Worm (Caenorhabditis elegans): Measurements from ENCODE around the gene K08E7.6.

K08E7.6 gene

ce11 chrIV:12581046-12581445, at the start of gene K08E7.6:
TSS of gene K08E7.6 (minus strand) at chrIV:12581146.
- TF ChIP-seq ceh-39 (tag; optimal IDR thresholded peaks at IDR 0.05), result no peak
- TF ChIP-seq nhr-28 (tag; optimal IDR thresholded peaks at IDR 0.05), result no peak
- no peak for TF ChIP-seq ceh-43 (GFP tag; optimal IDR thresholded peaks at IDR 0.05)
- TF ChIP-seq unc-39 (tag; optimal IDR thresholded peaks at IDR 0.05), result no peak

DNA sequence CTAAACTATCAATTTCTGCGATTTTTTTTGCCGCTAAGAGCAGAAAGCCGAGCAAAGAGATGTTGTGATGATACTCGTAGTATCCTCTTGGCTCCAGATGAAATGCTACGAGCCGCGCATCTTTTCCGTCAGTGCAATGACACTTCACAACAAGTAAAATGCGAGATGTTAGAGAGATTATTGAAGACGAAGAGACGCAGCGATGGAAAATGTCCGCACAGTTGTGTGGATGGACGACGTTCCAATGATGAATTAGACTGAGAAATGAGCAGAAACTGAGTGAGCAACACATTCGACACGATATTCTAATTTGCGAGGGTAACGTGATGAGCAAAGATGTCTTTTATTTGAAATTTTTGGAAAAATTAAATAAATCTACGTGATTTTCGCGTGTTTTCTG, 40.0 kb upstream of the K08E7.6 start:
- no peak for TF ChIP-seq ces-1 (GFP tag; optimal IDR thresholded peaks at IDR 0.05)
- TF ChIP-seq ceh-43 (GFP tag; optimal IDR thresholded peaks at IDR 0.05), result no peak
- TF ChIP-seq unc-62 (GFP tag; optimal IDR thresholded peaks at IDR 0.05), result peak; percentile 54
- peak; percentile 84 for TF ChIP-seq hlh-1 (tag; optimal IDR thresholded peaks at IDR 0.05)

ce11 chrIV:12618877-12619276, 37.9 kb upstream of the K08E7.6 start:
- TF ChIP-seq blmp-1 (tag; optimal IDR thresholded peaks at IDR 0.05) (no peak), ces-1 (GFP tag; optimal IDR thresholded peaks at IDR 0.05) (no peak), lsy-2 (tag; optimal IDR thresholded peaks at IDR 0.05) (no peak), ceh-43 (GFP tag; optimal IDR thresholded peaks at IDR 0.05) (no peak), lin-13 (tag; optimal IDR thresholded peaks at IDR 0.05) (no peak), cnd-1 (tag; optimal IDR thresholded peaks at IDR 0.05) (no peak), mep-1 (tag; optimal IDR thresholded peaks at IDR 0.05) (no peak), ceh-39 (tag; optimal IDR thresholded peaks at IDR 0.05) (no peak), nhr-2 (tag; optimal IDR thresholded peaks at IDR 0.05) (no peak), mab-5 (tag; optimal IDR thresholded peaks at IDR 0.05) (no peak), unc-62 (GFP tag; optimal IDR thresholded peaks at IDR 0.05) (no peak)

DNA sequence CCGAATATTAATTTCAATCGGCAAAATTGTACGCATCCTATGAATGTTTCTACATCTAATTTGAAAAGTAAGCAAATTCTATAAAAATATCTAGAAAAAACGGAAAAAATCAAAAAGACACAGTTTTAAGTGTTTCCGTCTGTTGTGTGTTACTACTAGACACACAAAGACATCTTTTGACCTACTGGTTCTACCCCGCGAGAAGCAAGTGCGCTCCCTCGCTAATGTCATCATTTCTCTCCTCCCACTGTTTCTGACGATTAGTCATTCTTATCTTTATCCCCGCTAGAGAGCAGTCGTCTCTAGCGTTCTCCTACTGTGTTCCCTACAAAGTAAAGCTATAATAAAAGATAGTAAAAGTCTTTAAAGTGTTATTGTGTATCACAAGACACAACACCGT, 37.0 kb upstream of the K08E7.6 start:
- no peak for TF ChIP-seq sem-2 (GFP tag; optimal IDR thresholded peaks at IDR 0.05)
- TF ChIP-seq pha-4 (tag; optimal IDR thresholded peaks at IDR 0.05), result no peak
- TF ChIP-seq nhr-28 (tag; optimal IDR thresholded peaks at IDR 0.05), result no peak
- no peak for TF ChIP-seq mep-1 (tag; optimal IDR thresholded peaks at IDR 0.05)
- no peak for TF ChIP-seq mls-2 (tag; optimal IDR thresholded peaks at IDR 0.05)
- TF ChIP-seq elt-1 (tag; optimal IDR thresholded peaks at IDR 0.05; ENCODE audit: borderline replicate concordance, insufficient read depth), result no peak
- TF ChIP-seq nhr-2 (tag; optimal IDR thresholded peaks at IDR 0.05), result no peak
- no peak for TF ChIP-seq hlh-1 (tag; optimal IDR thresholded peaks at IDR 0.05)
- TF ChIP-seq nhr-12 (tag; optimal IDR thresholded peaks at IDR 0.05), result no peak
- no peak for TF ChIP-seq flh-1 (GFP tag; optimal IDR thresholded peaks at IDR 0.05)
- no peak for TF ChIP-seq snpc-4 (tag; optimal IDR thresholded peaks at IDR 0.05)
- no peak for TF ChIP-seq ztf-11 (tag; optimal IDR thresholded peaks at IDR 0.05)
- TF ChIP-seq cnd-1 (tag; optimal IDR thresholded peaks at IDR 0.05), result no peak
- TF ChIP-seq nhr-237 (tag; optimal IDR thresholded peaks at IDR 0.05), result no peak
- TF ChIP-seq mab-5 (tag; optimal IDR thresholded peaks at IDR 0.05), result no peak

DNA sequence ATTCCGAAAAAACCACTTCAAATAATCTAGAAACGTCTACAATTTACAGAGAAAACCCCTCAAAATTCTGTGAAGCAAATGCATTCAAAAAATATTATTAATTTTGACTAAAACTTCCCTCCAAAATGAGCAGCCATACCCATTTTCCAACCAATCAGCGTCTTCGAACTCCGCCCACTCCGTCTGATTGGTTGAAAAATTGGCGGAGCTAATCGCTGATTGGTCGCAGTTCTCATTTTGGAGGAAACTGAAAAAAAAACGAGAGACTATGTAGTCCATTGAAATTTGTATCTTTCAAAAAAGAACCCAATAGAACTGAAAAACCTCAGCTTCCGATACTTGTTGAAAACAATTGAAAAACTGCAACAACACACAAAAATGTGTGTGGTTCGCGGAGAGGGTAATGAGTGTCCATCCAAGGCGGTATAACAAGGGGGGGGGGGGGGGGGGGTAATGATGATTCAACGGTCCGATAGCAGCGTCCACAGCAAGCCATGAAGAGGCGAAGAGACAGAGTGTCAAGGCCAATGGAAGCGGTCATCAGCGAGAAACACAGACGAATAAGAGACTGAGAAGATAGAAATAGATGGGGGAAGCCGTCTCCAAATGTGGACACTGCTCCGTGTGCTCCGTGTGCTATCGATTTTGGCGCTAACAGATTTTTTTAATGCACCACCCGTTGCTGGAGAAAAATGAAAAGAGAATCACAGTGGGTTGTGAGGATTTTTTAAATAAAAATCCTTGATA, 36.2 kb upstream of the K08E7.6 start:
- TF ChIP-seq ces-1 (GFP tag; optimal IDR thresholded peaks at IDR 0.05) (peak; percentile 7), blmp-1 (tag; optimal IDR thresholded peaks at IDR 0.05) (no peak), hlh-1 (tag; optimal IDR thresholded peaks at IDR 0.05) (no peak), lin-13 (tag; optimal IDR thresholded peaks at IDR 0.05) (no peak), flh-1 (GFP tag; optimal IDR thresholded peaks at IDR 0.05) (no peak), lin-32 (GFP tag; optimal IDR thresholded peaks at IDR 0.05) (no peak), ham-2 (GFP tag; optimal IDR thresholded peaks at IDR 0.05) (peak; percentile 95), mls-2 (tag; optimal IDR thresholded peaks at IDR 0.05) (peak; percentile 82), cnd-1 (tag; optimal IDR thresholded peaks at IDR 0.05) (peak; percentile 11), sptf-1 (tag; optimal IDR thresholded peaks at IDR 0.05) (peak; percentile 59), zip-8 (tag; optimal IDR thresholded peaks at IDR 0.05) (no peak), drap-1 (GFP tag; optimal IDR thresholded peaks at IDR 0.05) (no peak), M03D4.4 (tag; optimal IDR thresholded peaks at IDR 0.05) (no peak)

- TF ChIP-seq nhr-2 (tag; optimal IDR thresholded peaks at IDR 0.05) (peak; percentile 10), unc-120 (tag; optimal IDR thresholded peaks at IDR 0.05; ENCODE audit: poor library complexity, severe bottlenecking) (peak; percentile 90), M03D4.4 (tag; optimal IDR thresholded peaks at IDR 0.05) (peak; percentile 66), mls-2 (tag; optimal IDR thresholded peaks at IDR 0.05) (no peak), hlh-1 (tag; optimal IDR thresholded peaks at IDR 0.05) (peak; percentile 97), cnd-1 (tag; optimal IDR thresholded peaks at IDR 0.05) (peak; percentile 50), lin-32 (GFP tag; optimal IDR thresholded peaks at IDR 0.05) (peak; percentile 22), unc-62 (GFP tag; optimal IDR thresholded peaks at IDR 0.05) (peak; percentile 73), nhr-28 (tag; optimal IDR thresholded peaks at IDR 0.05) (no peak)
Observed at ce11 chrIV:12615122-12615745, 34.3 kb upstream of the K08E7.6 start.

All from whole organism, mixed stage, embryonic.